Worm (Caenorhabditis elegans): Measurements from ENCODE around the gene nhr-170.

- TF ChIP-seq pha-4 (tag; optimal IDR thresholded peaks at IDR 0.05) = no peak
- no peak for TF ChIP-seq lin-39 (tag; optimal IDR thresholded peaks at IDR 0.05)
- TF ChIP-seq unc-39 (tag; optimal IDR thresholded peaks at IDR 0.05) = no peak
- no peak for TF ChIP-seq nhr-11 (tag; optimal IDR thresholded peaks at IDR 0.05)
- TF ChIP-seq nhr-23 (tag; optimal IDR thresholded peaks at IDR 0.05) = no peak
- no peak for TF ChIP-seq nhr-28 (tag; optimal IDR thresholded peaks at IDR 0.05)
- no peak for TF ChIP-seq elt-2 (tag; optimal IDR thresholded peaks at IDR 0.05)
- no peak for TF ChIP-seq elt-1 (tag; optimal IDR thresholded peaks at IDR 0.05)
- no peak for TF ChIP-seq hmg-11 (tag; optimal IDR thresholded peaks at IDR 0.05)
- TF ChIP-seq nhr-77 (tag; optimal IDR thresholded peaks at IDR 0.05) = no peak
- no peak for TF ChIP-seq nhr-237 (tag; optimal IDR thresholded peaks at IDR 0.05)
Observed at ce11 chrV:18771804-18772386, 28.7 kb downstream of the nhr-170 start.

Data from whole organism, L3 larva.